Worm (Caenorhabditis elegans): ENCODE results near the gene F02E11.4.
"Not testable (repeated sequence)": the region's sequence is repeated elsewhere in the genome, so short reads cannot be mapped to it uniquely, and the experiment has no call there.

Gene F02E11.4

ce11 chrII:3290544-3290943, 13.0 kb upstream of the F02E11.4 start, which contains the start of gene F39E9.14:
F39E9.14 (minus strand) TSS chrII:3290644.
- TF ChIP-seq sma-3 (GFP tag; optimal IDR thresholded peaks at IDR 0.05); lsy-2 (tag; optimal IDR thresholded peaks at IDR 0.05); mab-5 (tag; optimal IDR thresholded peaks at IDR 0.05): not testable (repeated sequence)

- TF ChIP-seq unc-55 (GFP tag; optimal IDR thresholded peaks at IDR 0.05) (no peak), nhr-11 (tag; optimal IDR thresholded peaks at IDR 0.05) (no peak), nhr-6 (tag; optimal IDR thresholded peaks at IDR 0.05) (no peak), lin-39 (tag; optimal IDR thresholded peaks at IDR 0.05) (no peak), ZK546.5 (tag; optimal IDR thresholded peaks at IDR 0.05) (no peak), mdl-1 (tag; optimal IDR thresholded peaks at IDR 0.05) (no peak), peb-1 (tag; optimal IDR thresholded peaks at IDR 0.05) (no peak), lin-13 (GFP tag; optimal IDR thresholded peaks at IDR 0.05) (no peak), fos-1 (tag; optimal IDR thresholded peaks at IDR 0.05) (no peak), gmeb-1 (tag; optimal IDR thresholded peaks at IDR 0.05) (no peak), unc-62 (GFP tag; optimal IDR thresholded peaks at IDR 0.05) (no peak), Y55F3AM.14 (GFP tag; optimal IDR thresholded peaks at IDR 0.05) (no peak), dmd-4 (tag; optimal IDR thresholded peaks at IDR 0.05) (no peak), alr-1 (tag; optimal IDR thresholded peaks at IDR 0.05) (no peak), blmp-1 (tag; optimal IDR thresholded peaks at IDR 0.05; ENCODE audit: insufficient read depth) (no peak)
These were observed 9.5 kb upstream of the F02E11.4 start, which contains the start of gene sri-63 for ce11 chrII:3287073-3287472. sri-63 (plus strand) TSS chrII:3287373.

ce11 chrII:3284558-3284957, 7.0 kb upstream of the F02E11.4 start, which contains the start of gene scl-15:
scl-15 (minus strand) TSS chrII:3284658.
- TF ChIP-seq nhr-77 (tag; optimal IDR thresholded peaks at IDR 0.05) (no peak), lin-11 (tag; optimal IDR thresholded peaks at IDR 0.05) (no peak), gmeb-1 (tag; optimal IDR thresholded peaks at IDR 0.05) (no peak), unc-55 (GFP tag; optimal IDR thresholded peaks at IDR 0.05) (no peak), ZK546.5 (tag; optimal IDR thresholded peaks at IDR 0.05) (no peak), mbf-1 (tag; optimal IDR thresholded peaks at IDR 0.05) (no peak), elt-3 (tag; optimal IDR thresholded peaks at IDR 0.05) (no peak), lin-39 (tag; optimal IDR thresholded peaks at IDR 0.05) (no peak), nhr-21 (tag; optimal IDR thresholded peaks at IDR 0.05) (no peak), unc-62 (GFP tag; optimal IDR thresholded peaks at IDR 0.05) (no peak), nhr-6 (tag; optimal IDR thresholded peaks at IDR 0.05) (no peak), alr-1 (tag; optimal IDR thresholded peaks at IDR 0.05) (no peak), sma-3 (GFP tag; optimal IDR thresholded peaks at IDR 0.05) (no peak)

ce11 chrII:3282353-3282752, 4.8 kb upstream of the F02E11.4 start, which contains the start of gene nep-13:
nep-13 (plus strand) TSS chrII:3282653.
- TF ChIP-seq alr-1 (tag; optimal IDR thresholded peaks at IDR 0.05) (no peak), nhr-21 (tag; optimal IDR thresholded peaks at IDR 0.05) (no peak), zag-1 (tag; optimal IDR thresholded peaks at IDR 0.05) (no peak), mab-5 (tag; optimal IDR thresholded peaks at IDR 0.05) (no peak), nhr-23 (tag; optimal IDR thresholded peaks at IDR 0.05) (no peak), unc-62 (GFP tag; optimal IDR thresholded peaks at IDR 0.05) (no peak), Y55F3AM.14 (GFP tag; optimal IDR thresholded peaks at IDR 0.05) (no peak), sma-9 (GFP tag; optimal IDR thresholded peaks at IDR 0.05) (no peak), sma-9 (tag; optimal IDR thresholded peaks at IDR 0.05) (no peak), dmd-4 (tag; optimal IDR thresholded peaks at IDR 0.05) (no peak), ZK546.5 (tag; optimal IDR thresholded peaks at IDR 0.05) (no peak), aly-2 (tag; optimal IDR thresholded peaks at IDR 0.05) (no peak), sma-3 (GFP tag; optimal IDR thresholded peaks at IDR 0.05) (no peak)

- TF ChIP-seq mbf-1 (tag; optimal IDR thresholded peaks at IDR 0.05), result no peak
- no peak for TF ChIP-seq nhr-11 (tag; optimal IDR thresholded peaks at IDR 0.05)
- no peak for TF ChIP-seq C34F6.9 (tag; optimal IDR thresholded peaks at IDR 0.05)
- no peak for TF ChIP-seq gmeb-1 (tag; optimal IDR thresholded peaks at IDR 0.05)
- TF ChIP-seq elt-1 (tag; optimal IDR thresholded peaks at IDR 0.05), result no peak
- no peak for TF ChIP-seq mdl-1 (tag; optimal IDR thresholded peaks at IDR 0.05)
- TF ChIP-seq elt-3 (tag; optimal IDR thresholded peaks at IDR 0.05), result no peak
These were observed 1.0 kb upstream of the F02E11.4 start, which contains the start of gene wht-4 for ce11 chrII:3278634-3279033. wht-4 (plus strand) TSS chrII:3278934.

- no peak for TF ChIP-seq mdl-1 (tag; optimal IDR thresholded peaks at IDR 0.05)
- no peak for TF ChIP-seq ZK546.5 (tag; optimal IDR thresholded peaks at IDR 0.05)
- TF ChIP-seq lin-11 (tag; optimal IDR thresholded peaks at IDR 0.05), result no peak
These were observed 2.7 kb downstream of the F02E11.4 start, which contains the start of gene F02E11.3 for ce11 chrII:3274923-3275322. F02E11.3 (minus strand) TSS chrII:3275023.
